Worm (Caenorhabditis elegans): ENCODE results near the gene srh-20.
"Not testable (repeated sequence)": the region's sequence is repeated elsewhere in the genome, so short reads cannot be mapped to it uniquely, and the experiment has no call there.

srh-20 gene

DNA sequence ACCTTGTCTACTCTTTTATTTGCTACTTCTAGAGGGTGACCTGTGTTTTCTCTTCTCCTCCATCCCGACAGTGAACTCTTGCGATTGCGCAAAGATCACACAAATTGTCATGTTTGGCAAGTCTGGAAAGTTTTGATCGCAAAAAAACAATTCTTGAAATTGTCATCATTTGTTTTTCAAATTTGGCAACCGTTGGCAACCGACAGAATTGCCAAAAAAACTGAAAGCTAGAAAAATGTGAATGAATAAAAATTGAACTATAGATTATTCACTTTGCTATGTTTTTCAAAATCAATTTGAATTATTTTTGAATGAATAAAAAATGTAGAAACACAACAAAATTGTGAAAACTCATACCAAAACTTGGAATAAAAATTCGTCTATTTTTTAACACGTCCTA is 29.7 kb upstream of the srh-20 start, which contains the start of gene ugt-11:
Gene ugt-11 (minus strand): TSS at position 101 of the 400 bp plus-strand sequence.
- TF ChIP-seq blmp-1 (tag; optimal IDR thresholded peaks at IDR 0.05) = no peak

DNA sequence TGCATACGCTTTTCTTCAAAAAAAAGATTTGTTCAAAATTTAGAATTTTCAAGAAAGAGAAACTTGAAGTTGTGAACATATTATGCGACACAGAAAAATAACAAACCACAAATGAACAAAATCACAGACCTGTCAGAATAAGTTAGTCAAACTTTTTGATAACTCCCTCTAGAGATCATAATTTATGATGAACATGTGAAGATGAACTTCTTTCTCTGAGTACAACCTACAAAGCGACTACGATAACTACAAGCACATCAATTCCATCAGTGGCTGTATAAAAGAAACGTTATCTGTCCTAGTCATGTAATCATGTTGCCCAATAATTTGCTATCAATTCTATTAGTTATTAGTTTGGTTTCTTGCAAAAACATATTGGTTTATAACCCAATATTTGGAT is 29.0 kb upstream of the srh-20 start, which contains the start of gene ugt-9:
Gene ugt-9 (plus strand): TSS at position 305 of the 400 bp plus-strand sequence.
- no peak for TF ChIP-seq tbx-8 (GFP tag; optimal IDR thresholded peaks at IDR 0.05)
- TF ChIP-seq ham-2 (GFP tag; optimal IDR thresholded peaks at IDR 0.05) = no peak
- TF ChIP-seq elt-1 (tag; optimal IDR thresholded peaks at IDR 0.05; ENCODE audit: borderline replicate concordance, insufficient read depth) = no peak
- no peak for TF ChIP-seq hlh-1 (tag; optimal IDR thresholded peaks at IDR 0.05)
- TF ChIP-seq nhr-28 (tag; optimal IDR thresholded peaks at IDR 0.05) = no peak
- TF ChIP-seq zip-8 (tag; optimal IDR thresholded peaks at IDR 0.05) = no peak
- TF ChIP-seq nhr-2 (tag; optimal IDR thresholded peaks at IDR 0.05) = no peak
- TF ChIP-seq unc-120 (tag; optimal IDR thresholded peaks at IDR 0.05; ENCODE audit: poor library complexity, severe bottlenecking) = no peak
- no peak for TF ChIP-seq bed-3 (GFP tag; optimal IDR thresholded peaks at IDR 0.05)
- TF ChIP-seq unc-62 (GFP tag; optimal IDR thresholded peaks at IDR 0.05) = no peak
- TF ChIP-seq lsy-2 (tag; optimal IDR thresholded peaks at IDR 0.05) = no peak
- no peak for TF ChIP-seq nhr-237 (tag; optimal IDR thresholded peaks at IDR 0.05)
- TF ChIP-seq ztf-11 (tag; optimal IDR thresholded peaks at IDR 0.05) = no peak

DNA sequence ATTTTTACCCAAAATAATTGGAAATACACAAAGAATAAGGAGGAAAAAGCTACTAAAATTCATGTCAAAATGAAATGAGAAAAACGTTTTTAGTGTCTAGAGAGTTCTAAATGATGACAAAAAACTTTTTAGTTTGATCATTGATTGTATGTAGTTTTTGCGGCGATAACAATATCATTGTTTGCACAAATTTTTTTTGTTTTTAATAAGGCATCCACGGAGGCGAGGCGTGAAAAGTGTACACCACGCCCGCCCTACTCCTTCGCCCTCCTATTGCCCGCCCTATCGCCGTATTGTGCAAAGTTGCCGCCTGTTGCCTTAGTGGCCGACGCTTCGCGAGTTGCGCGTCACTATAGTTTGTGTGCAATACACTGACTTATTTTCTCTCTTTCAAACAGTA is 24.7 kb upstream of the srh-20 start, which contains the start of gene ugt-10:
Gene ugt-10 (minus strand): TSS at position 101 of the 400 bp plus-strand sequence.
- TF ChIP-seq ceh-83 (GFP tag; optimal IDR thresholded peaks at IDR 0.05); elt-1 (tag; optimal IDR thresholded peaks at IDR 0.05; ENCODE audit: borderline replicate concordance, insufficient read depth); mls-2 (tag; optimal IDR thresholded peaks at IDR 0.05): not testable (repeated sequence)

DNA sequence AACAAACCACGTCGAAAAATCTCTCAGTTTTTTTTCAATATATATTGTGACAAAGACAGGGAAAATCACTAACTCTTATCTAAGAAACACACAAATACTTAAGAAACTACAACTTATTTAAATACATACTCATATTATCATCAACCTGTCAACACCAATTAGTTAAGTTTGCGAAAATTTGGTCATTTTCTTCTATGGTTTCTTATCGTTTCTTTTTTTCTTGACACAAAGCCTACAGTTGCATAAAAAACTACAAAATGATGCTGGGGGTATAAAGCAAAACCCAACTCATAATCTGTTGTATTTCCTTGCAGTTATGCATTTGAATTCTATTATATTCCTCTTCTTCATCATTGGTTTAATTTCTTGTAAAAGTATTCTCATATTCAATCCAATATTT is 23.6 kb upstream of the srh-20 start, which contains the start of gene ugt-67:
Gene ugt-67 (plus strand): TSS at position 301 of the 400 bp plus-strand sequence.
- TF ChIP-seq nhr-237 (tag; optimal IDR thresholded peaks at IDR 0.05) (no peak), flh-1 (GFP tag; optimal IDR thresholded peaks at IDR 0.05) (no peak), zip-8 (tag; optimal IDR thresholded peaks at IDR 0.05) (no peak), unc-62 (GFP tag; optimal IDR thresholded peaks at IDR 0.05) (no peak), ham-2 (GFP tag; optimal IDR thresholded peaks at IDR 0.05) (no peak), unc-39 (tag; optimal IDR thresholded peaks at IDR 0.05) (no peak), cnd-1 (tag; optimal IDR thresholded peaks at IDR 0.05) (no peak), elt-1 (tag; optimal IDR thresholded peaks at IDR 0.05; ENCODE audit: borderline replicate concordance, insufficient read depth) (no peak), mep-1 (tag; optimal IDR thresholded peaks at IDR 0.05) (no peak), lin-13 (tag; optimal IDR thresholded peaks at IDR 0.05) (no peak)

DNA sequence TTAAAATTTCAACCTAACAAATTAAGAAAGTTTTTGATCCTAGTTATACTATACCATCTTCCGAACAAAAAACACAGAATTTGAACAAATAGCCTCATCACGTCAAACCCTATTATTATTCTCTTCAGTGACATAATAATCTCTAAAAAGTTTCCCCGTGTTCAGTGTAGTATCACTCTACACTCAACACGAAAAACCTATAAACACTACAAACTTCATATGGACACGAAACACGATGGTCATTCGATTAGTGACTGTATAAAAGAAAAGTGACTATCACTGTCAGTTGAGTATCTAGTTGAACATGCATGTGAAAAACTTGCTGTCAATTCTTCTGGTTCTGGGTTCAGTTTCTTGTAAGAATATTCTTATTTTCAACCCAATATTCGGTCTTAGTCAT is 21.0 kb upstream of the srh-20 start, which contains the start of gene ugt-8:
Gene ugt-8 (plus strand): TSS at position 235 of the 400 bp plus-strand sequence.
- TF ChIP-seq mls-2 (tag; optimal IDR thresholded peaks at IDR 0.05) (no peak), unc-39 (tag; optimal IDR thresholded peaks at IDR 0.05) (no peak), blmp-1 (tag; optimal IDR thresholded peaks at IDR 0.05) (no peak), mep-1 (tag; optimal IDR thresholded peaks at IDR 0.05) (no peak), nhr-237 (tag; optimal IDR thresholded peaks at IDR 0.05) (no peak), flh-1 (GFP tag; optimal IDR thresholded peaks at IDR 0.05) (no peak), sem-2 (GFP tag; optimal IDR thresholded peaks at IDR 0.05) (no peak), snpc-4 (tag; optimal IDR thresholded peaks at IDR 0.05) (no peak), cnd-1 (tag; optimal IDR thresholded peaks at IDR 0.05) (no peak)

DNA sequence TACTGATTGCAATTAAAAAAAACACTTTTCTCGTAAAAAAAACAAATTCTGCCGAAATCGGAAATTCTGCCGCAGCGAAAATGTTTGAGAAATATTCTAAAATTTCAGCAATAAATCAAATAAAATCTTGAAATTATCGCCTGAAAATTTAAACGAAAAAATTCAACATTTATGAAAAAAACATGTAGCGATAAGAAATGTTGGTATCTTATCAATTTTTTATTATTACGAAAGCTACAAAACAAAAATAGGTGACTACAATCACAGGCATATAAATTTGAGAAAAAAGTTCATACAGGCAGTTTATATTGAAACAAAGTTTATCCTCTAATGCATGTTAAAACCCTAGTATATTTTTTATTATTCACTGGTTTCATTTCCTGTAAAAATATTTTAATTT is 18.8 kb upstream of the srh-20 start, which contains the start of gene ugt-14:
Gene ugt-14 (plus strand): TSS at position 301 of the 400 bp plus-strand sequence.
- TF ChIP-seq mep-1 (tag; optimal IDR thresholded peaks at IDR 0.05) (no peak), unc-120 (tag; optimal IDR thresholded peaks at IDR 0.05; ENCODE audit: poor library complexity, severe bottlenecking) (no peak), tbx-8 (GFP tag; optimal IDR thresholded peaks at IDR 0.05) (no peak), ham-2 (GFP tag; optimal IDR thresholded peaks at IDR 0.05) (no peak), nhr-2 (tag; optimal IDR thresholded peaks at IDR 0.05) (no peak), blmp-1 (tag; optimal IDR thresholded peaks at IDR 0.05) (no peak), snpc-4 (tag; optimal IDR thresholded peaks at IDR 0.05) (no peak), nhr-76 (tag; optimal IDR thresholded peaks at IDR 0.05) (no peak), pha-4 (tag; optimal IDR thresholded peaks at IDR 0.05) (no peak), mab-5 (tag; optimal IDR thresholded peaks at IDR 0.05) (no peak), drap-1 (GFP tag; optimal IDR thresholded peaks at IDR 0.05) (no peak), ceh-83 (GFP tag; optimal IDR thresholded peaks at IDR 0.05) (no peak), ceh-43 (GFP tag; optimal IDR thresholded peaks at IDR 0.05) (no peak), flh-1 (GFP tag; optimal IDR thresholded peaks at IDR 0.05) (no peak), elt-1 (tag; optimal IDR thresholded peaks at IDR 0.05; ENCODE audit: borderline replicate concordance, insufficient read depth) (no peak), nhr-28 (tag; optimal IDR thresholded peaks at IDR 0.05) (no peak), ztf-11 (tag; optimal IDR thresholded peaks at IDR 0.05) (no peak), sptf-1 (tag; optimal IDR thresholded peaks at IDR 0.05) (no peak), cnd-1 (tag; optimal IDR thresholded peaks at IDR 0.05) (no peak), unc-62 (GFP tag; optimal IDR thresholded peaks at IDR 0.05) (no peak)

All from whole organism, mixed stage, embryonic.